Worm (Caenorhabditis elegans): ENCODE results near the gene srw-129.
"Not testable (repeated sequence)": the region's sequence is repeated elsewhere in the genome, so short reads cannot be mapped to it uniquely, and the experiment has no call there.

srw-129 gene

DNA sequence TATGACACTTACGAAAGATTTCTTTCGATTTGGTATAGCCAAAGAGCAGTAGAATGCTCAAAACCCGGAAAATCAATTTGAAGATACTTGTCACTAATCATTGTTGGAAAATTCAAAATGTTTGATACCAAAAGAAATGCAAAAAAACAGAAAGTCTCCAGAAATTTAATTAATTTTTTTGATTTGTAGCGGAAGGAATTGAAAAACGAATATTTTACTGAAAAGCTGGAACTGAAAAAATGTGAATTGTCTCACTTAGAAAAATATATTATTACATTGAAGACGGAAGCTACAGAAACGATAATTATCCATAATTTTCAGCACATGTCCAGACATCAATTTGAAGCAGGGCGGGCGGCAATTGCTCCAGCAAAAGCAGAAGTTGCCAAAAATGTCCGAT, 8.8 kb upstream of the srw-129 start, which contains the start of gene srw-138:
TSS of gene srw-138 (minus strand) at position 101 of the 400 bp plus-strand sequence.
- no peak for TF ChIP-seq tlp-1 (tag; optimal IDR thresholded peaks at IDR 0.05)
- TF ChIP-seq alr-1 (tag; optimal IDR thresholded peaks at IDR 0.05; ENCODE audit: borderline replicate concordance), result no peak

DNA sequence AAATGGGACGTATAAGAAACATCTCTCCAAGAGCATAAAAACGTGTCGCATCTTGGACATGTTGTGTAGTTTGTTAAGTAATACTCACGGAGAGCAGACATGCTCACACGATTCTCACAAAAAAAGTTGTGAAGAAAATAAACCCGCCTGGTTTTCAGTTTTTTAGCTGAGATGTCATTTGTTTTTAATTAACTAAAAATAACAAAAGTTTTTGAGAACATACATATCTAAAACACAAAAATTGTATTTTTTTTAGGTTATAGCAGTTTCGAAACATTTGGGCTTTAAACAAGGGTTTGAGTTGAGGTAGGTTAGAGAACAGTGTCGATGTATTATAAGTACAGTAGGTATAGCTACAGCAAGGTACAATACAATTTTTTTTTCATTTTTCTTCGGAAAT, 7.0 kb upstream of the srw-129 start, which contains the start of gene srh-88:
TSS of gene srh-88 (minus strand) at position 101 of the 400 bp plus-strand sequence.
- TF ChIP-seq dsc-1 (tag; optimal IDR thresholded peaks at IDR 0.05) (no peak), tbx-2 (tag; optimal IDR thresholded peaks at IDR 0.05) (no peak), sptf-1 (tag; optimal IDR thresholded peaks at IDR 0.05) (no peak), hpl-2 (GFP tag; optimal IDR thresholded peaks at IDR 0.05) (no peak)

DNA sequence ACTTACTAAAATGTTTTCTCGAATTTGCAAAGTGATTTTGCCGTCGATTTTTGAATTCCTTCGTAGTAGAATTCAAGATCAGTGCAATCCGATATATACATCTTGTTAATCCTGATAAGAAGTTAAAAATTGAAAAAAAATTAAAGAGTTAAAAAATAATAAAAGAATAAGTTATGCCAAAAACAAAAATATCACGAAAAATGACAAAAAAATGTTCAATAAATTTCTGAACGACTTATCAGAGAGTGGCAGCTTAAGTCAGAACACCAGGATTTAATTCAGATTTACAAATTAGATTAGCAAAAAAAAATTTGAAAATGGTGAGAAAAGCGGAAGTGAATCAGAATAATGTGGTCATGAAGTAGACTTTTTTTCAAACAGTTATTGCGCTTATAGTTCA, 3.5 kb downstream of the srw-129 start, which contains the start of gene srw-123:
TSS of gene srw-123 (minus strand) at position 101 of the 400 bp plus-strand sequence.
- TF ChIP-seq hpl-2 (GFP tag; optimal IDR thresholded peaks at IDR 0.05); nhr-77 (tag; optimal IDR thresholded peaks at IDR 0.05); F16B12.6 (tag; optimal IDR thresholded peaks at IDR 0.05): not testable (repeated sequence)

DNA sequence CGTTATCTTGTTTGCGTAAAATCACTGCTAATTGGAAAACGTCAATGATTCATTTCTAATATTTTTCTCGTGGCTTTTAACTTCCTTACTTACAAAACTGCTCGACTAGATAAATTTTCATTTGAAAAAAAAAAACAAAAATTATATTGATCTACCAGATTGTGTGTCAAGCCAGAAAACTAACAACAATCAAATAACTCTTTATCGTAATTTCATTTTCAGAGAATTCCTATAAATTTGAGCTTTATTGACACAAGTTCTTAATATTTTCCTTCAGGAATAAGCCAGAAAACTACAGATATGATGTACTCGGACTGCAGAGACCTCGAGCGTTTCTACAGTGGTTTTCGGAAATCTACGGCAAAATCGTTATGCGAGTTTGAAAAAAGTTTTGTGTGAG, 4.5 kb downstream of the srw-129 start, which contains the start of gene srw-124:
TSS of gene srw-124 (plus strand) at position 301 of the 400 bp plus-strand sequence.
- no peak for TF ChIP-seq aly-2 (tag; optimal IDR thresholded peaks at IDR 0.05)
- TF ChIP-seq dpl-1 (GFP tag; optimal IDR thresholded peaks at IDR 0.05), result no peak
- no peak for TF ChIP-seq Y116A8C.19 (tag; optimal IDR thresholded peaks at IDR 0.05; ENCODE audit: borderline replicate concordance)
- no peak for TF ChIP-seq jun-1 (tag; optimal IDR thresholded peaks at IDR 0.05)
- no peak for TF ChIP-seq pag-3 (tag; optimal IDR thresholded peaks at IDR 0.05; ENCODE audit: borderline replicate concordance, insufficient read depth)
- no peak for TF ChIP-seq nhr-28 (tag; optimal IDR thresholded peaks at IDR 0.05)
- no peak for TF ChIP-seq ceh-88 (GFP tag; IDR thresholded peaks at IDR 0.05)
- no peak for TF ChIP-seq tlp-1 (tag; optimal IDR thresholded peaks at IDR 0.05)
- TF ChIP-seq skn-1 (tag; optimal IDR thresholded peaks at IDR 0.05), result no peak
- TF ChIP-seq mef-2 (tag; optimal IDR thresholded peaks at IDR 0.05), result no peak
- TF ChIP-seq nhr-11 (tag; optimal IDR thresholded peaks at IDR 0.05), result no peak
- TF ChIP-seq xbp-1 (tag; optimal IDR thresholded peaks at IDR 0.05), result no peak
- no peak for TF ChIP-seq C04F5.9 (tag; optimal IDR thresholded peaks at IDR 0.05)

DNA sequence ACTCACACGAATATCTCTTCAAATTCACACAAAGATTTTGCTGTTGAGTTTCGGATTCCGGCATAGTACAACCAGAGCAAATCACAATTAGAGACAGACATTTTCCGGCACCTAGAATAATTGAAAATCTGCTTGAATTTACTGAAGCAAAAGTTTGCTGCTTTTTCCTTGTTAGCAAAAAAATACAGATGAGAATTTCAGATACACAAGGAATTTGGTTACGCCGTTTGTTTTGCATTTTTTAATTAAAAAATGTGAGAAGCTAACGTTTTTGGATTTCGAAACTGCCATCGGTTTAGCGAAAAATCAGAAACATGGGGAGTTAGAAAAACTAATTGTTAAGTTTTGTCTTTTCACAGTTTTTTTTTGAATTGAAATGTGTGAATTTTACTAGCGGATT, 8.2 kb downstream of the srw-129 start, which contains the start of gene srw-118:
TSS of gene srw-118 (minus strand) at position 101 of the 400 bp plus-strand sequence.
- TF ChIP-seq lin-14 (GFP tag; optimal IDR thresholded peaks at IDR 0.05) (no peak), efl-1 (optimal IDR thresholded peaks at IDR 0.05) (no peak), efl-1 (GFP tag; optimal IDR thresholded peaks at IDR 0.05 in 1 of 2) (no peak), nhr-76 (tag; optimal IDR thresholded peaks at IDR 0.05) (no peak), unc-62 (GFP tag; optimal IDR thresholded peaks at IDR 0.05) (no peak), nhr-11 (tag; optimal IDR thresholded peaks at IDR 0.05) (no peak), ceh-88 (GFP tag; IDR thresholded peaks at IDR 0.05) (no peak), unc-98 (GFP tag; IDR thresholded peaks at IDR 0.05) (no peak), lin-39 (tag; optimal IDR thresholded peaks at IDR 0.05) (no peak), lir-3 (tag; optimal IDR thresholded peaks at IDR 0.05; ENCODE audit: poor library complexity) (no peak), egl-27 (tag; optimal IDR thresholded peaks at IDR 0.05) (no peak), mef-2 (tag; optimal IDR thresholded peaks at IDR 0.05) (no peak), tbx-2 (tag; optimal IDR thresholded peaks at IDR 0.05) (no peak), C16A3.4 (tag; optimal IDR thresholded peaks at IDR 0.05) (no peak), nhr-20 (tag; optimal IDR thresholded peaks at IDR 0.05) (no peak), F16B12.6 (tag; optimal IDR thresholded peaks at IDR 0.05) (no peak), lin-35 (GFP tag; optimal IDR thresholded peaks at IDR 0.05) (no peak), C34B4.2 (tag; optimal IDR thresholded peaks at IDR 0.05) (no peak)

DNA sequence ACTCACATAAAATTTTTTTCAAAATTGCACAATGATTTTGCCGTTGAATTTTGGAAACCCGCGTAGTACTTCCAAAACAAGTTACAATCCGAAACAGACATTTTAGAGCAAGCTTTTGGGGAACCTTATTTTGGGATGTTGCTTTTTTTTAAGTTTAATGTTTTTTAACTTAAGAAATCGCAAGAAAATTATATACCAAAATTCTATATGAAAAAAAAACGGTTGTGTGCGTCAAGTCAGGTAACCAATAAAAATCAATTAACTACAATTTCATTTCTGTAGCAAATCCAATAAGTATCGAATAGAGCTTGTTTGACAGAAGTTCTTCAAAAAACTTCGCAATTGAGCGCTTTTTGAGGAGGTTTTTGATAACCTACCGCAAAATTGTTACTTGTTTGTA, 11.6 kb downstream of the srw-129 start, which contains the start of gene srw-117:
TSS of gene srw-117 (minus strand) at position 101 of the 400 bp plus-strand sequence.
- TF ChIP-seq fos-1 (tag; optimal IDR thresholded peaks at IDR 0.05), result no peak
- TF ChIP-seq nhr-28 (tag; optimal IDR thresholded peaks at IDR 0.05), result no peak
- TF ChIP-seq nhr-90 (tag; optimal IDR thresholded peaks at IDR 0.05; ENCODE audit: poor library complexity), result no peak
- no peak for TF ChIP-seq lir-3 (tag; optimal IDR thresholded peaks at IDR 0.05; ENCODE audit: poor library complexity)
